Fruit fly (Drosophila melanogaster) whole organism, wandering third instar larva: Measurements from ENCODE around the gene dj-1beta.

Experiments
- Abd-B ChIP-seq: fragments of >200 bp; optimal IDR thresholded peaks from 2 replicates; lab custom pipeline; 2017; ENCODE audit warnings: missing biosample characterization, missing genetic modification characterization
- CG32264 ChIP-seq: fragments of 200-800 bp; sonication (Bioruptor generic); optimal IDR thresholded peaks from 2 replicates; lab custom pipeline; 2016; ENCODE audit warnings: missing biosample characterization, missing genetic modification characterization
- CrebA ChIP-seq: fragments of 200-800 bp; sonication (Bioruptor generic); optimal IDR thresholded peaks from 2 replicates; lab custom pipeline; 2016; ENCODE audit warnings: missing biosample characterization, mild to moderate bottlenecking, missing genetic modification characterization, borderline replicate concordance
- Dfd ChIP-seq: fragments of >200 bp; optimal IDR thresholded peaks from 2 replicates; lab custom pipeline; 2017; ENCODE audit warnings: missing biosample characterization, missing genetic modification characterization
- Hnf4 ChIP-seq: fragments of 200-800 bp; sonication (Bioruptor generic); optimal IDR thresholded peaks from 2 replicates; lab custom pipeline; 2016; ENCODE audit warnings: missing biosample characterization, mild to moderate bottlenecking, missing genetic modification characterization
- Hr78 ChIP-seq: fragments of >200 bp; optimal IDR thresholded peaks from 2 replicates; lab custom pipeline; 2017; ENCODE audit warnings: missing biosample characterization, missing genetic modification characterization
- Hr83 ChIP-seq: fragments of 200-300 bp; sonication (Bioruptor generic); optimal IDR thresholded peaks from 2 replicates; lab custom pipeline; 2016; ENCODE audit warnings: missing biosample characterization, mild to moderate bottlenecking, missing genetic modification characterization, moderate library complexity; ENCODE audit not compliant: poor library complexity, severe bottlenecking
- Jra ChIP-seq: sonication (Bioruptor generic); optimal IDR thresholded peaks from 2 replicates; lab custom pipeline; 2016; ENCODE audit warnings: missing biosample characterization, missing genetic modification characterization
- Mio ChIP-seq: sonication (Bioruptor generic); optimal IDR thresholded peaks from 2 replicates; lab custom pipeline; 2016; ENCODE audit warnings: missing biosample characterization, missing genetic modification characterization
- Myc ChIP-seq: fragments of >200 bp; optimal IDR thresholded peaks from 2 replicates; lab custom pipeline; 2017
- N ChIP-seq: fragments of >200 bp; optimal IDR thresholded peaks from 2 replicates; lab custom pipeline; 2018; ENCODE audit warnings: missing biosample characterization, missing external identifiers, missing genetic modification characterization
- OdsH ChIP-seq: fragments of 200-800 bp; sonication (Bioruptor generic); optimal IDR thresholded peaks from 2 replicates; lab custom pipeline; 2016; ENCODE audit warnings: missing biosample characterization, mild to moderate bottlenecking, missing genetic modification characterization
- Rel ChIP-seq, 2 experiments: fragments of 200-800 bp; sonication (Bioruptor generic) in 1 of 2; optimal IDR thresholded peaks; 2 replicates in 1 of 2; 3 replicates in 1 of 2; lab custom pipeline; 2016 to 2019; ENCODE audit warnings: mild to moderate bottlenecking in 2 of 2, missing biosample characterization in 2 of 2, missing genetic modification characterization in 2 of 2, moderate library complexity in 1 of 2
- Sp1 ChIP-seq: fragments of 200-800 bp; sonication (Bioruptor generic); optimal IDR thresholded peaks from 3 replicates; lab custom pipeline; 2019; ENCODE audit warnings: missing biosample characterization, mild to moderate bottlenecking, missing genetic modification characterization, moderate library complexity
- Vsx2 ChIP-seq: fragments of 200-300, 225-300 bp; sonication (Bioruptor generic); optimal IDR thresholded peaks from 2 replicates; lab custom pipeline; 2018; ENCODE audit warnings: missing biosample characterization, missing genetic modification characterization; ENCODE audit not compliant: partially characterized antibody
- br ChIP-seq: fragments of 200-800 bp; sonication (Bioruptor generic); optimal IDR thresholded peaks from 2 replicates; lab custom pipeline; 2016; ENCODE audit warnings: missing biosample characterization, missing genetic modification characterization
- brk ChIP-seq: fragments of 200-800 bp; sonication (Bioruptor generic); optimal IDR thresholded peaks from 2 replicates; lab custom pipeline; 2016; ENCODE audit warnings: missing biosample characterization, mild to moderate bottlenecking, missing genetic modification characterization
- dl ChIP-seq, 2 experiments: fragments of 175-275, 200-275 bp in 1 of 2; fragments of 200-275 bp in 1 of 2; sonication (Bioruptor generic); optimal IDR thresholded peaks; lab custom pipeline; 2018; ENCODE audit warnings: mild to moderate bottlenecking in 2 of 2, missing biosample characterization in 2 of 2, missing genetic modification characterization in 2 of 2, moderate library complexity in 2 of 2; ENCODE audit not compliant: partially characterized antibody in 2 of 2, insufficient read depth in 1 of 2
- dmrt93B ChIP-seq: fragments of 200-800 bp; sonication (Bioruptor generic); optimal IDR thresholded peaks from 2 replicates; lab custom pipeline; 2018; ENCODE audit warnings: missing biosample characterization, mild to moderate bottlenecking, missing genetic modification characterization
- dsf ChIP-seq: sonication (Bioruptor generic); optimal IDR thresholded peaks from 2 replicates; lab custom pipeline; 2016; ENCODE audit warnings: missing biosample characterization, missing genetic modification characterization, borderline replicate concordance
- fru ChIP-seq: fragments of 200-800 bp; sonication (Bioruptor generic); optimal IDR thresholded peaks from 3 replicates; lab custom pipeline; 2016; ENCODE audit warnings: missing biosample characterization, mild to moderate bottlenecking, missing genetic modification characterization
- h ChIP-seq: fragments of 200-800 bp; sonication (Bioruptor generic); optimal IDR thresholded peaks from 3 replicates; lab custom pipeline; 2016; ENCODE audit warnings: missing biosample characterization, mild to moderate bottlenecking, missing genetic modification characterization
- jim ChIP-seq: fragments of 175-275, 200-325 bp; sonication (Bioruptor generic); optimal IDR thresholded peaks from 2 replicates; lab custom pipeline; 2016; ENCODE audit warnings: missing biosample characterization, mild to moderate bottlenecking, missing genetic modification characterization
- lola ChIP-seq: fragments of >200 bp; optimal IDR thresholded peaks from 2 replicates; lab custom pipeline; 2017; ENCODE audit warnings: missing biosample characterization, missing genetic modification characterization
- rgr ChIP-seq: fragments of 200-800 bp; sonication (Bioruptor generic); optimal IDR thresholded peaks from 3 replicates; lab custom pipeline; 2016; ENCODE audit warnings: missing biosample characterization, mild to moderate bottlenecking, missing genetic modification characterization
- sage ChIP-seq: fragments of 200-800 bp; sonication (Bioruptor generic); optimal IDR thresholded peaks from 2 replicates; lab custom pipeline; 2016; ENCODE audit warnings: missing biosample characterization, mild to moderate bottlenecking, missing genetic modification characterization
- sv ChIP-seq: fragments of 200-800 bp; sonication (Bioruptor generic); optimal IDR thresholded peaks from 3 replicates; lab custom pipeline; 2016; ENCODE audit warnings: missing biosample characterization, missing genetic modification characterization
- tai ChIP-seq: sonication (Bioruptor generic); optimal IDR thresholded peaks from 2 replicates; lab custom pipeline; 2016; ENCODE audit warnings: missing biosample characterization, missing genetic modification characterization
- usp ChIP-seq: fragments of >200 bp; optimal IDR thresholded peaks from 2 replicates; lab custom pipeline; 2017; ENCODE audit warnings: missing biosample characterization, missing genetic modification characterization
- woc ChIP-seq: sonication (Bioruptor generic); optimal IDR thresholded peaks from 2 replicates; lab custom pipeline; 2016; ENCODE audit warnings: missing biosample characterization, mild to moderate bottlenecking, missing genetic modification characterization

dj-1beta gene

DNA sequence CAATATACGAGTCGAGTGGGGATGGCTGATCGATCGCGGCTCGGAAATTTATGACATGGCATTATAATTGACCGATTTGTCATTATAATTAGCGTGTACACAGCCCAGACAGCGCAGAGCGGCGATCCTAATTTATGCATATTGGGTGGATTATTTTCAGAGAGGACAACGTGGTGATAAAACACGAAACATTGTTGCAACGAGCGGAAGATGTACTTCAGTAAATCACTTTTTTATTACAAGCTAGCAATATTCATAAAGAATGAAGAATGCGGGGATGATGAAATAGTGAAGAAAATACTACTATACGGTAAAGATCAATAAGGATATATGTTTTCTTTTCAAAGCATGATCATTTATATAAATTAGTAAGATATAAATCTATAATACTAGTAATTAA is 37.5 kb downstream of the dj-1beta start:
- TF ChIP-seq Hr78 (GFP tag; lab: Kevin White, UChicago) = no peak
- TF ChIP-seq Hr83 (GFP tag; lab: Kevin White, UChicago) = no peak
- no peak for TF ChIP-seq Abd-B (GFP tag; lab: Kevin White, UChicago)
- TF ChIP-seq usp = no peak
- no peak for TF ChIP-seq dsf (GFP tag; lab: Kevin White, UChicago)
- no peak for TF ChIP-seq Hnf4 (GFP tag; lab: Kevin White, UChicago)
- no peak for TF ChIP-seq dl (GFP tag; optimal IDR thresholded peaks at IDR 0.05; lab: Kevin White, UChicago; ENCODE audit: insufficient read depth in 1 of 2, partially characterized antibody in 2 of 2)

DNA sequence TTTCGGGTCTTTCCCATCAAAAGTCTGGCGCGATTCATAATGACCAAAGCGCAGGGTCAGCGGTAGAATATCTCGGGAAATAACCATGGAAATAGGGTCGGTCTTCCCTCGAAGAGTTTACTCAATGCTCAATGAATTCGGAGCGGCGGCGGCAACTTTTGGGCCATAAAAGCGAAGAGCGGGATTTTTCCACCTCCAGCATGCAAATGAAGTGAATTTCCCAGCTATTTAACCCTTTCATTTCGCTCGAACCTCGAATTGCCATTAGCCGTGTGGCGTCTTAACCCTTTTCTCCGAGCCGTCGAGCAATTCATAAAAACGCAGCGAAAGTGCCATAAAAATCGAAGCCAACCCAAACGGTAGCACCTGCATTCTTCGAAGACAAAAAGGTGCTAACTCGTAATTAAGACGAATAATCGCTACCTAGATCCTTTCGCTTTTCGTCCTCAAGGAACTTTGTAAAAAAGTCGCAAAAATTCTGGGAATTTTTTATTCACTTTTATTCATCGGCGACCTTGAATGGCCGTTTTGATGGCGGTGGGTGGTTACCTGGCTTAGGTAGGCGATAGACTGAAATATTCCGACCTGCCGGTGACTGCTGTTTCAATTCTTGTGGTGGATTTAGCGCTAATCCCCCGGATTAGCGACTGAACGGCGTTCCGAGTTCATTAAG is 42.7 kb downstream of the dj-1beta start:
- no peak for TF ChIP-seq CrebA (GFP tag; lab: Kevin White, UChicago)
- no peak for TF ChIP-seq N
- no peak for TF ChIP-seq Myc (lab: Kevin White, UChicago)
- no peak for TF ChIP-seq br (GFP tag; lab: Kevin White, UChicago)
- no peak for TF ChIP-seq tai (GFP tag; lab: Kevin White, UChicago)
- TF ChIP-seq fru (GFP tag; lab: Kevin White, UChicago) = no peak
- no peak for TF ChIP-seq CG32264 (GFP tag; lab: Kevin White, UChicago)
- TF ChIP-seq usp = no peak
- TF ChIP-seq rgr (GFP tag; lab: Kevin White, UChicago) = no peak
- no peak for TF ChIP-seq dsf (GFP tag; lab: Kevin White, UChicago)
- no peak for TF ChIP-seq Abd-B (GFP tag; lab: Kevin White, UChicago)
- TF ChIP-seq dmrt93B (GFP tag; lab: Kevin White, UChicago) = no peak
- TF ChIP-seq sv = no peak
- no peak for TF ChIP-seq h
- TF ChIP-seq Mio = no peak
- TF ChIP-seq Dfd (GFP tag; lab: Kevin White, UChicago) = no peak

DNA sequence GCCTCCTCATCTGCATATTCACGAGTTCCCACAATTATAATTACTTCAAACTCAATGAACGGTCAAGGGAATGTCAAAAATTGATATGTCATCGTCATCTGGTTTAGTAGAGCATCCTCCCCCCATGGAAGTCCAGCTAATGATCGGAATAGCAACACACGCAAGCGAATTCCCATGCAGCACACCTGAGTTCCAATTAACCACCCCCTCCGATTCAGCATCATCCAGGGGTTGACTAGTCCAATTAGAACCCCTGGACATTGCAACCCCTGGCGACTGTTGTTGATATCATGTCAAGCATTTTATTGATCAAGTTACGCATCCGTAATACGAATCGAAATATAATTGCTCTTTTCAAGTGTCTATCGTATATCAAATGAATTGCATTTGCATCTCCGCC is 43.5 kb downstream of the dj-1beta start:
- TF ChIP-seq Rel (GFP tag; optimal IDR thresholded peaks at IDR 0.05; lab: Kevin White, UChicago) (no peak), Rel (tag; optimal IDR thresholded peaks at IDR 0.05; lab: Kevin White, UChicago) (no peak), usp (no peak), h (no peak), OdsH (GFP tag; lab: Kevin White, UChicago) (no peak), Jra (GFP tag; lab: Kevin White, UChicago) (no peak), Vsx2 (no peak), Hnf4 (GFP tag; lab: Kevin White, UChicago) (no peak), lola (GFP tag; lab: Kevin White, UChicago) (no peak), sv (no peak), Sp1 (no peak), tai (GFP tag; lab: Kevin White, UChicago) (no peak), dsf (GFP tag; lab: Kevin White, UChicago) (no peak), CrebA (GFP tag; lab: Kevin White, UChicago) (no peak), Dfd (GFP tag; lab: Kevin White, UChicago) (no peak)
- TF ChIP-seq, all 38 proteins: peak for 0

dm6 chr3R:30851843-30852365 is 45.0 kb downstream of the dj-1beta start, which contains the start of gene tll:
Gene tll (plus strand): TSS chr3R:30852315.
- TF ChIP-seq Hr78 (GFP tag; lab: Kevin White, UChicago) = no peak
- TF ChIP-seq brk (GFP tag; lab: Kevin White, UChicago) = no peak
- TF ChIP-seq N = no peak
- TF ChIP-seq dl (GFP tag; optimal IDR thresholded peaks at IDR 0.05; lab: Kevin White, UChicago; ENCODE audit: insufficient read depth in 1 of 2, partially characterized antibody in 2 of 2) = no peak
- TF ChIP-seq jim (GFP tag; lab: Kevin White, UChicago) = no peak
- no peak for TF ChIP-seq CrebA (GFP tag; lab: Kevin White, UChicago)
- no peak for TF ChIP-seq woc

DNA sequence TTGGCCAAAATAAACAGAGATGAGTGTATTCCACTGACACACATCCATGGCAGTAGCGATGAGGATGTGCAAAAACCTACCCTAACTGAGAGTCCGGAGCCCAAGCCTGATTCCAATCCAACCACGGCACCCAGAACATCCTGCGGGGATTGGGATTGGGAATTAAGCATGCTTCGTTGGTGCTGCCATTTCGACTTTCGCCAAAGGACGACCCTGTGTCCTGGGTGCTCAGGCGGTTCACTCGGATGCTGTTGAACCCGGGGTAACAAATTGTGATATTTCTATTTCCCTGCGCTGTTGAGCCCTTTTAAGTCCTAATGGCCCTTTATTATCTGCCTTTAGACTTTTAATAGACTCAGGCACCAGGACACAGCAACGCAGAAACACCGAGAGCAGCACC is 48.3 kb downstream of the dj-1beta start:
- TF ChIP-seq sv (no peak), br (GFP tag; lab: Kevin White, UChicago) (no peak), tai (GFP tag; lab: Kevin White, UChicago) (no peak), OdsH (GFP tag; lab: Kevin White, UChicago) (no peak), Hr78 (GFP tag; lab: Kevin White, UChicago) (no peak), fru (GFP tag; lab: Kevin White, UChicago) (no peak), CG32264 (GFP tag; lab: Kevin White, UChicago) (no peak), Sp1 (no peak), dsf (GFP tag; lab: Kevin White, UChicago) (no peak), Jra (GFP tag; lab: Kevin White, UChicago) (no peak), woc (no peak), sage (GFP tag; lab: Kevin White, UChicago) (no peak), dmrt93B (GFP tag; lab: Kevin White, UChicago) (no peak)
